Worm (Caenorhabditis elegans) whole organism, L4/young adult: Measurements from ENCODE around the gene C48B4.3.

ENCODE experiments used
- W03F9.2 ChIP-seq: fragments of 150-350 bp; optimal IDR thresholded peaks from 2 replicates; lab custom pipeline; 2014; ENCODE audit warnings: missing biosample characterization, missing genetic modification characterization
- dao-5 ChIP-seq: sonication (generic microtip); optimal IDR thresholded peaks from 2 replicates; lab custom pipeline; 2016; ENCODE audit warnings: missing genotype, missing genetic modification characterization, moderate library complexity, missing compliant biosample characterization
- him-1 ChIP-seq: sonication (generic microtip); optimal IDR thresholded peaks from 2 replicates; lab custom pipeline; 2016; ENCODE audit warnings: missing genotype, missing genetic modification reagents, missing genetic modification characterization, missing compliant biosample characterization

DNA sequence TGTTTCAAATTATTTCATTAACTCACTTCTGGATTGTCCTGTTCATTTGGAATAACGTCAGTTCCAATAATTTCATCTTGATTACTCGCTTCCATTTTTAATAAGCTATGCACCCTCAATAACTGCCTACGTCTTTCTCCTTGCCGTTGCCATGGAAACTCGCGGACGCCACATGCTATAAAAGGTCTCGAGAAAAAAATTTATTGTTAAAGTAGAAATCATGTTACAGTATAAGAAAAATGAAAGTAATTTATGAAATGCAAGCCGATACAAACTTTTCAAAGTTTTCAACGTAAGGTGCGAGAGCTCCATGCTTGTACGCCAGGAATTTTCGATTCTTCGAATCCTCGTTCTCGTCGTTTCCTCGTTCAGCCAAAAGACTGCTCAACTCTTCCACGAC lies 29.9 kb upstream of the C48B4.3 start, which contains the start of gene bbs-4:
- TF ChIP-seq dao-5 (no peak), him-1 (tag; lab: Kevin White, UChicago) (no peak), W03F9.2 (tag; lab: Kevin White, UChicago) (no peak)
